Worm (Caenorhabditis elegans) whole organism, young adult: Measurements from ENCODE around the gene vms-1.

ENCODE experiments used
- B0336.3 ChIP-seq: fragments of 200-800 bp; sonication (Bioruptor generic); IDR thresholded peaks from 2 replicates; pipeline ENCODE4 v1.3.6; 2022; ENCODE audit warnings: missing genetic modification characterization, missing compliant biosample characterization
- D2030.7 ChIP-seq: fragments of 200-800 bp; sonication (Bioruptor generic); IDR thresholded peaks from 2 replicates; pipeline ENCODE4 v1.3.6; 2022; ENCODE audit warnings: missing genetic modification reagents, missing genetic modification characterization, missing compliant biosample characterization
- F22D6.2 ChIP-seq: sonication (generic microtip); optimal IDR thresholded peaks from 2 replicates; lab custom pipeline; 2016; ENCODE audit warnings: mild to moderate bottlenecking, missing genetic modification characterization, missing compliant biosample characterization
- F49E8.2 ChIP-seq: sonication (generic microtip); optimal IDR thresholded peaks from 3 replicates; lab custom pipeline; 2017; ENCODE audit warnings: missing genetic modification characterization, mild to moderate bottlenecking, missing compliant biosample characterization, antibody characterized with exemption, moderate library complexity; ENCODE audit not compliant: insufficient read depth
- F55B11.4 ChIP-seq: sonication (generic microtip); optimal IDR thresholded peaks from 2 replicates; lab custom pipeline; 2016; ENCODE audit warnings: missing compliant biosample characterization, missing genetic modification characterization, borderline replicate concordance; ENCODE audit not compliant: insufficient read depth
- F57C9.4 ChIP-seq: sonication (generic microtip); optimal IDR thresholded peaks from 2 replicates; lab custom pipeline; 2017; ENCODE audit warnings: mild to moderate bottlenecking, missing genetic modification characterization, missing compliant biosample characterization
- K12H6.12 ChIP-seq: fragments of 200-800 bp; sonication (Bioruptor generic); optimal IDR thresholded peaks from 2 replicates; lab custom pipeline; 2018; ENCODE audit warnings: mild to moderate bottlenecking, missing genetic modification characterization, missing compliant biosample characterization
- Y56A3A.18 ChIP-seq: fragments of 200-800 bp; sonication (Bioruptor generic); IDR thresholded peaks from 2 replicates; pipeline ENCODE4 v1.3.6; 2022; ENCODE audit warnings: missing genetic modification reagents, missing genetic modification characterization, missing compliant biosample characterization
- Y95B8A.8 ChIP-seq: fragments of 200-800 bp; sonication (Bioruptor generic); IDR thresholded peaks from 2 replicates; pipeline ENCODE4 v1.3.6; 2022; ENCODE audit warnings: missing genetic modification reagents, missing genetic modification characterization, missing compliant biosample characterization
- ZK185.1 ChIP-seq: sonication (generic microtip); optimal IDR thresholded peaks from 2 replicates; lab custom pipeline; 2016; ENCODE audit warnings: mild to moderate bottlenecking, missing genetic modification characterization, missing compliant biosample characterization; ENCODE audit not compliant: poor library complexity, severe bottlenecking
- atf-7 ChIP-seq: sonication (generic microtip); optimal IDR thresholded peaks from 2 replicates; lab custom pipeline; 2017; ENCODE audit warnings: mild to moderate bottlenecking, missing genetic modification characterization, missing compliant biosample characterization
- athp-1 ChIP-seq: sonication (generic microtip); optimal IDR thresholded peaks from 2 replicates; lab custom pipeline; 2017; ENCODE audit warnings: mild to moderate bottlenecking, missing genetic modification characterization, missing compliant biosample characterization
- attf-3 ChIP-seq: fragments of 200-800 bp; sonication (Bioruptor generic); conservative IDR thresholded peaks from 2 replicates; pipeline ENCODE4 v1.3.6; 2022; ENCODE audit warnings: missing genetic modification reagents, missing genetic modification characterization, missing compliant biosample characterization
- attf-5 ChIP-seq: fragments of 200-800 bp; sonication (Bioruptor generic); optimal IDR thresholded peaks from 2 replicates; lab custom pipeline; 2018; ENCODE audit warnings: mild to moderate bottlenecking, missing genetic modification characterization, missing compliant biosample characterization
- ceh-40 ChIP-seq: fragments of 200-800 bp; sonication (Bioruptor generic); IDR thresholded peaks from 2 replicates; pipeline ENCODE4 v1.3.6; 2022; ENCODE audit warnings: missing genetic modification characterization, missing compliant biosample characterization
- dox-1 ChIP-seq: fragments of 200-800 bp; sonication (Bioruptor generic); IDR thresholded peaks from 2 replicates; pipeline ENCODE4 v1.3.6; 2022; ENCODE audit warnings: missing genetic modification reagents, missing genetic modification characterization, missing compliant biosample characterization
- egl-44 ChIP-seq: fragments of 200-800 bp; sonication (Bioruptor generic); IDR thresholded peaks from 2 replicates; pipeline ENCODE4 v1.3.6; 2022; ENCODE audit warnings: missing genetic modification reagents, missing genetic modification characterization, missing compliant biosample characterization
- fkh-3 ChIP-seq: sonication (generic microtip); optimal IDR thresholded peaks from 2 replicates; lab custom pipeline; 2016; ENCODE audit warnings: mild to moderate bottlenecking, missing genetic modification characterization, missing compliant biosample characterization
- hlh-26 ChIP-seq: fragments of 200-800 bp; sonication (Bioruptor generic); conservative IDR thresholded peaks from 2 replicates; pipeline ENCODE4 v1.3.6; 2022; ENCODE audit warnings: missing genetic modification reagents, missing genetic modification characterization, missing compliant biosample characterization
- hmg-20 ChIP-seq: fragments of 200-800 bp; sonication (Bioruptor generic); IDR thresholded peaks from 2 replicates; pipeline ENCODE4 v1.3.6; 2022; ENCODE audit warnings: missing genetic modification reagents, missing genetic modification characterization, missing compliant biosample characterization
- lag-1 ChIP-seq: fragments of 200-800 bp; sonication (Bioruptor generic); IDR thresholded peaks from 2 replicates; pipeline ENCODE4 v1.3.6; 2022; ENCODE audit warnings: missing genetic modification reagents, missing genetic modification characterization, missing compliant biosample characterization
- let-526 ChIP-seq: fragments of 200-800 bp; sonication (Bioruptor generic); IDR thresholded peaks from 2 replicates; pipeline ENCODE4 v1.3.6; 2022; ENCODE audit warnings: missing genetic modification reagents, missing genetic modification characterization, missing compliant biosample characterization
- madf-10 ChIP-seq: sonication (generic microtip); optimal IDR thresholded peaks from 2 replicates; lab custom pipeline; 2016; ENCODE audit warnings: mild to moderate bottlenecking, missing genetic modification characterization, missing compliant biosample characterization
- mes-4 ChIP-seq: sonication (generic microtip); optimal IDR thresholded peaks from 2 replicates; lab custom pipeline; 2016; ENCODE audit warnings: missing genotype, missing genetic modification characterization, missing compliant biosample characterization
- nfya-1 ChIP-seq: sonication (generic microtip); optimal IDR thresholded peaks from 2 replicates; lab custom pipeline; 2017; ENCODE audit warnings: antibody characterized with exemption, missing compliant biosample characterization, missing genetic modification characterization, borderline replicate concordance; ENCODE audit not compliant: insufficient read depth
- nfya-2 ChIP-seq: fragments of 200-800 bp; sonication (Bioruptor generic); IDR thresholded peaks from 2 replicates; pipeline ENCODE4 v1.3.6; 2022; ENCODE audit warnings: missing genetic modification reagents, missing genetic modification characterization, missing compliant biosample characterization
- nfyb-1 ChIP-seq: fragments of 200-800 bp; sonication (Bioruptor generic); IDR thresholded peaks from 2 replicates; pipeline ENCODE4 v1.3.6; 2022; ENCODE audit warnings: missing genetic modification reagents, missing genetic modification characterization, missing compliant biosample characterization
- nhr-120 ChIP-seq: fragments of 200-800 bp; sonication (Bioruptor generic); IDR thresholded peaks from 2 replicates; pipeline ENCODE4 v1.3.6; 2022; ENCODE audit warnings: missing genetic modification characterization, missing compliant biosample characterization
- nhr-27 ChIP-seq: fragments of 200-800 bp; sonication (Bioruptor generic); optimal IDR thresholded peaks from 2 replicates; lab custom pipeline; 2018; ENCODE audit warnings: mild to moderate bottlenecking, missing genetic modification characterization, moderate library complexity, missing compliant biosample characterization
- rcor-1 ChIP-seq: fragments of 200-800 bp; sonication (Bioruptor generic); IDR thresholded peaks from 2 replicates; pipeline ENCODE4 v1.3.6; 2022; ENCODE audit warnings: missing genetic modification reagents, missing genetic modification characterization, missing compliant biosample characterization
- rec-8 ChIP-seq, 2 experiments: sonication (generic microtip); optimal IDR thresholded peaks; 2 replicates each; lab custom pipeline; 2016; ENCODE audit warnings: mild to moderate bottlenecking in 2 of 2, missing genetic modification characterization in 2 of 2, missing genetic modification reagents in 2 of 2, missing genotype in 2 of 2, missing biosample characterization in 1 of 2, missing compliant biosample characterization in 1 of 2, moderate library complexity in 1 of 2
- sdz-38 ChIP-seq: sonication (generic microtip); optimal IDR thresholded peaks from 2 replicates; lab custom pipeline; 2016; ENCODE audit warnings: missing genotype, missing genetic modification characterization, missing compliant biosample characterization
- snpc-1.1 ChIP-seq: sonication (generic microtip); optimal IDR thresholded peaks from 2 replicates; lab custom pipeline; 2017; ENCODE audit warnings: missing genetic modification characterization, mild to moderate bottlenecking, missing compliant biosample characterization, antibody characterized with exemption, moderate library complexity, missing genotype, missing genetic modification reagents; ENCODE audit not compliant: insufficient read depth
- snpc-1.3 ChIP-seq: sonication (generic microtip); optimal IDR thresholded peaks from 2 replicates; lab custom pipeline; 2017; ENCODE audit warnings: missing genetic modification characterization, mild to moderate bottlenecking, missing compliant biosample characterization, antibody characterized with exemption, moderate library complexity, missing genotype, missing genetic modification reagents; ENCODE audit not compliant: insufficient read depth
- snpc-3.4 ChIP-seq: sonication (generic microtip); optimal IDR thresholded peaks from 2 replicates; lab custom pipeline; 2017; ENCODE audit warnings: missing genetic modification characterization, mild to moderate bottlenecking, missing compliant biosample characterization, antibody characterized with exemption, moderate library complexity, missing genotype, missing genetic modification reagents
- snpc-4 ChIP-seq, 5 experiments: fragments of 150-350 bp in 1 of 5; sonication (generic microtip) in 4 of 5; optimal IDR thresholded peaks; 2 replicates each; lab custom pipeline; 2014 to 2018; ENCODE audit warnings: missing genetic modification characterization in 5 of 5, missing biosample characterization in 3 of 5, antibody characterized with exemption in 2 of 5, mild to moderate bottlenecking in 2 of 5, missing compliant biosample characterization in 2 of 5, missing genotype in 2 of 5, moderate library complexity in 2 of 5, missing genetic modification reagents in 1 of 5
- tlf-1 ChIP-seq: fragments of 200-800 bp; sonication (Bioruptor generic); optimal IDR thresholded peaks from 2 replicates; lab custom pipeline; 2018; ENCODE audit warnings: mild to moderate bottlenecking, missing genetic modification characterization, missing compliant biosample characterization
- unc-62 ChIP-seq: fragments of 150-350 bp; optimal IDR thresholded peaks from 2 replicates; lab custom pipeline; 2014; ENCODE audit warnings: missing biosample characterization, missing genetic modification reagents, missing genetic modification characterization
- ztf-18 ChIP-seq: sonication (generic microtip); optimal IDR thresholded peaks from 2 replicates; lab custom pipeline; 2016; ENCODE audit warnings: missing genotype, mild to moderate bottlenecking, missing genetic modification characterization, missing compliant biosample characterization
- ztf-22 ChIP-seq: fragments of 200-800 bp; sonication (Bioruptor generic); optimal IDR thresholded peaks from 2 replicates; lab custom pipeline; 2018; ENCODE audit warnings: mild to moderate bottlenecking, missing genetic modification characterization, moderate library complexity, missing compliant biosample characterization
- ztf-25 ChIP-seq: fragments of 200-800 bp; sonication (Bioruptor generic); IDR thresholded peaks from 2 replicates; pipeline ENCODE4 v1.3.6; 2022; ENCODE audit warnings: missing genetic modification reagents, missing genetic modification characterization, missing compliant biosample characterization

The vms-1 gene

DNA sequence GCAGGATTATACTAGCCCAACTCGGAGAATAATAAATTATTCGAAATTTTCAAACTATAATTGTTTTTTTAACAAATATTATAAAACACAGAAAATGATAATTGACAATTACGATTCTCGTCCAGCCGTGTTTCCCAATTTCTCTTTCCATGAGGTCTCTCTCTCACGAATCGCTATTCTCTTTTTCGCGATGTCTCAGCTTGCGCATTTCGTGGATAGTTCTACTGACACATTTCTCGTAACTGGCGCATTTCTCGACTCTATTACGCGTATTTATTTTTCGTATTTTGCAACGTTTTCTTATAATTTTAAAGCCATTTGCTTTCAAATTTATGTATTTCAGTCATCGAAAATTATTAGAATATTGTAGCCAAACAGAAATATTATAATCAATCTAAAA lies 44.6 kb upstream of the vms-1 start (continued):
- TF ChIP-seq snpc-1.1 (tag; lab: Kevin White, UChicago): peak; percentile 78

DNA sequence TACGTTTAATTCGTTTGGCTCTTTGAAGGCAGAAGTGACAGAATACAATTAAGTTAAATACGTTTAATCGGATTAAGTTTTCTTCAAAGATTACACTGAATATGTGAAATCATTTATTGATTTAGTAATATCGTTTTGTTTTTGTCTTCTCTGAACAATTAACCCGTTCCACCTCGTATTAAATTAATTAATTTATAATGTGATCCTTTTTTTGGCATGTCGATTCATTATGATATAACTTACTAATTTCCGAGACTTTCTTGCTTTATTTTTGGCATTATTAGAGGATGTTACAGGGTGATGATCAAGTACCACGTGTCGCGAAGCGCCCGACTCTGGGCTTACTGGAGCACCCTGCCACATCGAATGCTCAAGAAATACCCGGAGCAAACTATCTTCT lies 44.1 kb upstream of the vms-1 start, which contains the start of gene K12H4.5:
Gene K12H4.5, plus strand, starts transcription at position 301 of the 400 bp plus-strand sequence.
- TF ChIP-seq nfya-2 (no peak), let-526 (GFP tag; lab: Robert Waterston, UW) (no peak), nhr-120 (GFP tag; lab: Robert Waterston, UW) (no peak), unc-62 (GFP tag; lab: Kevin White, UChicago) (no peak), rcor-1 (GFP tag; lab: Robert Waterston, UW) (no peak), madf-10 (tag; lab: Kevin White, UChicago) (no peak), sdz-38 (tag; lab: Kevin White, UChicago) (no peak), snpc-4 (GFP tag; optimal IDR thresholded peaks at IDR 0.05; lab: Kevin White, UChicago) (no peak), snpc-4 (tag; optimal IDR thresholded peaks at IDR 0.05; lab: Kevin White, UChicago) (no peak), ZK185.1 (no peak), ceh-40 (no peak), K12H6.12 (tag; lab: Kevin White, UChicago) (no peak)

DNA sequence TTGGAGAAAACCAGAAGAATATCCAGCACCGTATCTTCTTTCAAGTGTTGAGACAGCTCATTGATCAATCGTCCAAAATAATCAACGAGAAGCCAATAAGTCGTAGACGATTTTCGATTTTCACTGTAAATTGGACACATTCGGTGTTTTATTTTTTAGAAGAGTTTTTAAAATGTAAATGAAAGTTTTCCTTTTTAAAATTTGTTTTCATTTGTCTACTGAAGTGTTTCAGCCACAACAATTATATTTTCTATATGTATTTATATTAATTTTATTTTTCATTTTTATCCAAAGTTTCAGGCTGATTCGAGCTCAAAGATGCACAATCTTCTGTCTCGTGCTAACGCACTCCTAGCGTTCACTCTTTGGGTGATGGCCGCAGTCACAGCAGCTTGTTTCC lies 43.6 kb upstream of the vms-1 start, which contains the start of gene spcs-3:
Gene spcs-3, plus strand, starts transcription at position 301 of the 400 bp plus-strand sequence.
- TF ChIP-seq B0336.3 (0 out of 2 replicates have a peak, but pooled peaks have one; percentile 22), ztf-25 (GFP tag; lab: Robert Waterston, UW) (no peak), hmg-20 (GFP tag; lab: Robert Waterston, UW) (no peak)

DNA sequence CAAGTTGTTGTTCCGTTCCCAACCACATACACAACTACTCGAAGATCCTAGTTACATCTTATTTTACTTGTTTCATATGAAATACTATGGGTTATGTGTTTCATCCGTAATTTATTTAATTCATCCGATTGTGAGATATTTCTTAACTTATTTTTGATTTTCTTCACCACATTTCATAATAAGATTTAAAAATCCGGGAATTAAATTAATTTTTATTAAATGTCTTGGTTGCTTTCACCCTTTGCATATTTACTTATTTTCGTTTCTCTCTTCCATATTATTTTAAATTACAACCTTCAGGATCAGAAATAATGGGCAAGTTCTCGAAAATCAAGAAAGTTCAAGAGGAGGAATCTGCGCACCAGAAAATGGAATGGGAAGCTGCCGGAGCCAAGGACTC lies 42.6 kb upstream of the vms-1 start, which contains the start of gene K12H4.3:
Gene K12H4.3, plus strand, starts transcription at position 301 of the 400 bp plus-strand sequence.
- no peak for TF ChIP-seq snpc-1.3 (tag; lab: Kevin White, UChicago)
- TF ChIP-seq dox-1 (GFP tag; lab: Robert Waterston, UW): no peak
- TF ChIP-seq mes-4 (tag; lab: Kevin White, UChicago): no peak
- no peak for TF ChIP-seq snpc-3.4
- no peak for TF ChIP-seq F22D6.2 (tag; lab: Kevin White, UChicago)
- TF ChIP-seq attf-5 (GFP tag; lab: Kevin White, UChicago): no peak
- TF ChIP-seq atf-7 (tag; lab: Kevin White, UChicago): no peak
- no peak for TF ChIP-seq fkh-3 (tag; lab: Kevin White, UChicago)
- no peak for TF ChIP-seq F55B11.4
- no peak for TF ChIP-seq Y95B8A.8
- no peak for TF ChIP-seq F49E8.2 (tag; lab: Kevin White, UChicago)
- TF ChIP-seq attf-3 (GFP tag; lab: Robert Waterston, UW): no peak

DNA sequence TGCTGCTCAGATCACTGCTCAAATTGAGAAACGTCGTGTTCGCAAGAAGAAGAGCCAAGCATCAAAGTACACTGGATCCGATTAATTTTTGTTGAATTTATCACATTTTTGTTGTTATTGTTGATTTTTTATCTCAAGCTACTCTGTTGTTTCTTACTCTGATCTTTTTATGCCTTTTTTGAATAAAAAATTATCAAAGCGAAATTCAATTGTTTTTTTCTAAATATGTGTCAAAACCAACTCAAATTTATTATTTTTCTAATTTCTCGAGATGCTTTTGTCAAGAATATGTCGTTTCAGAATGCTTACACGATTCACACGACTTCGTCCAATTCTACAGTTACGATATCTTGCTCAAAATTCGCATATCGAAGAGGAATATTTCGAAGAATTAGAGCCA lies 40.9 kb upstream of the vms-1 start, which contains the start of gene K12H4.2:
Gene K12H4.2, plus strand, starts transcription at position 301 of the 400 bp plus-strand sequence.
- TF ChIP-seq rec-8 (tag; optimal IDR thresholded peaks at IDR 0.05; lab: Kevin White, UChicago) (no peak), Y56A3A.18 (GFP tag; lab: Robert Waterston, UW) (no peak), nhr-27 (no peak), D2030.7 (GFP tag; lab: Robert Waterston, UW) (no peak), nfyb-1 (GFP tag; lab: Robert Waterston, UW) (no peak), ztf-18 (tag; lab: Kevin White, UChicago) (no peak), nhr-120 (GFP tag; lab: Robert Waterston, UW) (no peak), nfya-1 (tag; lab: Kevin White, UChicago) (no peak), B0336.3 (no peak), F57C9.4 (no peak), athp-1 (tag; lab: Kevin White, UChicago) (no peak), hlh-26 (GFP tag; lab: Robert Waterston, UW) (no peak), lag-1 (GFP tag; lab: Robert Waterston, UW) (no peak), hmg-20 (GFP tag; lab: Robert Waterston, UW) (no peak), snpc-3.4 (no peak), tlf-1 (no peak), ztf-22 (GFP tag; lab: Kevin White, UChicago) (no peak), egl-44 (GFP tag; lab: Robert Waterston, UW) (no peak)
